Worm (Caenorhabditis elegans): ENCODE measurements around the gene srz-95.

DNA sequence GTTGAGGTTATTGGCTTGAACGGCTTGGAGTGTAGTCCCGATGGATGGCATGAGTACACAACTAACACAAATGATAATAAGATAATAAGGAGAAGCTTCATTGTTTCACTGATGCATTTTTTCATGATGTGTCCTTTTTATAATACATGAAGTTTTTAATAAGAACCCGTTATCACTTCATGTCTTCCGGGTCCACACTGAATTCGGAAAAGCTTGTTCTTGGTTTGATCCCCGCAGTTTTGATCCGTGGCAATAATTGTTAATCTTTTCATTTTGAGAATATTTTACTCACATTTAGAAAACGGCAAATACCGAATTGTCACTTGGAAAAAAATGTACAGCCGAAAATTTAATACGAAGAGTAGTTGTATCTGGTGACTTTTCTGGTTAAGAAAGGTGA is 3.2 kb upstream of the srz-95 start, which contains the start of gene Y102A5C.27:
- TF ChIP-seq ama-1 (optimal IDR thresholded peaks at IDR 0.05): no peak
- no peak for TF ChIP-seq fos-1 (tag; optimal IDR thresholded peaks at IDR 0.05)
- no peak for TF ChIP-seq snpc-4 (tag; optimal IDR thresholded peaks at IDR 0.05)
- TF ChIP-seq nhr-237 (tag; optimal IDR thresholded peaks at IDR 0.05): no peak
- no peak for TF ChIP-seq lsy-2 (tag; optimal IDR thresholded peaks at IDR 0.05)
- no peak for TF ChIP-seq nhr-23 (tag; optimal IDR thresholded peaks at IDR 0.05)
- no peak for TF ChIP-seq aly-2 (tag; optimal IDR thresholded peaks at IDR 0.05)
- TF ChIP-seq nhr-11 (tag; optimal IDR thresholded peaks at IDR 0.05): no peak
- TF ChIP-seq nhr-12 (tag; optimal IDR thresholded peaks at IDR 0.05): no peak
- no peak for TF ChIP-seq unc-39 (tag; optimal IDR thresholded peaks at IDR 0.05)
- no peak for TF ChIP-seq crh-2 (tag; optimal IDR thresholded peaks at IDR 0.05)
- TF ChIP-seq elt-1 (tag; optimal IDR thresholded peaks at IDR 0.05): no peak
